Worm (Caenorhabditis elegans) whole organism, L1 larva: ENCODE measurements around the gene C48B4.11.

Experiments
- blmp-1 ChIP-seq: fragments of 150-350 bp; optimal IDR thresholded peaks from 2 replicates; lab custom pipeline; 2014; ENCODE audit warnings: missing biosample characterization, missing genetic modification characterization
- egl-27 ChIP-seq, 2 experiments: fragments of 150-350 bp in 1 of 2; sonication (generic microtip); optimal IDR thresholded peaks; 3 replicates each; lab custom pipeline; 2017 to 2018; ENCODE audit warnings: missing biosample characterization in 2 of 2, missing genetic modification characterization in 2 of 2, missing genetic modification reagents in 2 of 2
- fkh-10 ChIP-seq: sonication (generic microtip); optimal IDR thresholded peaks from 2 replicates; lab custom pipeline; 2017; ENCODE audit warnings: missing biosample characterization, missing genetic modification reagents, missing genetic modification characterization
- hlh-4 ChIP-seq: sonication (generic microtip); optimal IDR thresholded peaks from 2 replicates; lab custom pipeline; 2016; ENCODE audit warnings: mild to moderate bottlenecking, missing genetic modification characterization, missing compliant biosample characterization
- lin-15B ChIP-seq: fragments of 150-350 bp; sonication (generic microtip); optimal IDR thresholded peaks from 3 replicates; lab custom pipeline; 2014; ENCODE audit warnings: missing biosample characterization, missing genetic modification characterization
- lsy-2 ChIP-seq, 2 experiments: fragments of 150-350 bp; optimal IDR thresholded peaks; 2 replicates each; lab custom pipeline; 2014; ENCODE audit warnings: missing biosample characterization in 2 of 2, missing genetic modification characterization in 2 of 2
- nhr-237 ChIP-seq: fragments of 150-350 bp; optimal IDR thresholded peaks from 2 replicates; lab custom pipeline; 2014; ENCODE audit warnings: missing biosample characterization, missing genetic modification characterization
- nhr-77 ChIP-seq: fragments of 150-350 bp; optimal IDR thresholded peaks from 2 replicates; lab custom pipeline; 2014; ENCODE audit warnings: missing biosample characterization, missing genetic modification characterization
- pag-3 ChIP-seq: sonication (generic microtip); optimal IDR thresholded peaks from 2 replicates; lab custom pipeline; 2017; ENCODE audit warnings: missing genetic modification characterization, mild to moderate bottlenecking, missing compliant biosample characterization, antibody characterized with exemption, borderline replicate concordance; ENCODE audit not compliant: insufficient read depth
- skn-1 ChIP-seq: fragments of 150-350 bp; optimal IDR thresholded peaks from 2 replicates; lab custom pipeline; 2014; ENCODE audit warnings: missing biosample characterization, missing genetic modification characterization
- snpc-4 ChIP-seq: fragments of 150-350 bp; optimal IDR thresholded peaks from 2 replicates; lab custom pipeline; 2014; ENCODE audit warnings: missing biosample characterization, missing genetic modification characterization
- tbx-2 ChIP-seq: sonication (generic microtip); optimal IDR thresholded peaks from 2 replicates; lab custom pipeline; 2016; ENCODE audit warnings: missing genetic modification characterization, missing compliant biosample characterization
- unc-86 ChIP-seq: sonication (generic microtip); optimal IDR thresholded peaks from 2 replicates; lab custom pipeline; 2016; ENCODE audit warnings: missing genetic modification characterization, missing compliant biosample characterization
- vab-15 ChIP-seq: sonication (generic microtip); optimal IDR thresholded peaks from 2 replicates; lab custom pipeline; 2017; ENCODE audit warnings: missing genotype, mild to moderate bottlenecking, missing genetic modification characterization, missing compliant biosample characterization

- TF ChIP-seq hlh-4 (no peak), lin-15B (tag; lab: Kevin White, UChicago) (no peak), pag-3 (tag; lab: Kevin White, UChicago) (no peak), unc-86 (no peak), lsy-2 (tag; optimal IDR thresholded peaks at IDR 0.05; lab: Kevin White, UChicago) (no peak), fkh-10 (GFP tag; lab: Kevin White, UChicago) (no peak), tbx-2 (tag; lab: Kevin White, UChicago) (no peak), egl-27 (tag; optimal IDR thresholded peaks at IDR 0.05; lab: Kevin White, UChicago) (no peak), nhr-237 (tag; lab: Kevin White, UChicago) (no peak), snpc-4 (no peak), skn-1 (tag; lab: Kevin White, UChicago) (no peak), blmp-1 (no peak), nhr-77 (no peak), vab-15 (tag; lab: Kevin White, UChicago) (no peak)
These were observed 16.3 kb upstream of the C48B4.11 start, which contains the start of gene C48B4.3 for ce11 chrIII:9582240-9582639.
